Comparison of ENCODE assay signal across 2 worm cellular contexts in the genomic region with DNA sequence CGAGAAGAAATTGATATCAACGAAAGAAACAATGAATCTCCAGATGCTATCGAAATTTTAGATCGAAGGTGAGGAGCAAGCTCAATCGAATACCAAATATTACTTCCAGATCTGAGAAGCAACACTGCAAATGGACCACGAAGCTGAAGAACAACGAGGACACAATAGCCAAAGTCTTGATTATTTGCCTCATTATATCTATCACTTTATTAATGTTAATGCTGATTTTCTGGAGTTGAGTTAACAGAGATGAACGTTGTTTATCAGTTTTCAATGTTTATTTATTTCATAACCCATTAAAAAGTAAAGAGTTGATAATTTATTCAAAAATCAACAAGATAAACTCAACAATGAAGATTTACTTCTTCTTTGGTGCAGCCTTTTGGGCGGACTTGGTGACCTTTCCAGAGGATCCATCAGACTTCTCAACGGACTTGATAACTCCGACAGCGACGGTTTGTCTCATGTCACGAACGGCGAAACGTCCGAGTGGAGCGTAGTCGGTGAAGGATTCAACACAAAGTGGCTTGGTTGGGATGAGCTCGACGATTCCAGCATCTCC.
TF ChIP-seq lines count a peak whose summit lies in the region.

No protein-coding gene starts in this region.

TF ChIP-seq in whole organism, L4 larva, 104 proteins besides CTCF, POLR2A, EP300 and RAD21 (continued from another document):
- TF ChIP-seq ceh-32 (tag; optimal IDR thresholded peaks at IDR 0.05; lab: Kevin White, UChicago; ENCODE audit: poor library complexity) (no peak), spr-3 (GFP tag; optimal IDR thresholded peaks at IDR 0.05; lab: Kevin White, UChicago) (no peak), snpc-1.2 (GFP tag; IDR thresholded peaks at IDR 0.05; lab: Robert Waterston, UW) (peak; percentile 76), lin-15B (tag; optimal IDR thresholded peaks at IDR 0.05; lab: Kevin White, UChicago) (no peak), zip-2 (tag; optimal IDR thresholded peaks at IDR 0.05; lab: Kevin White, UChicago) (no peak), Y75B8A.6 (GFP tag; IDR thresholded peaks at IDR 0.05; lab: Robert Waterston, UW) (0 out of 2 replicates have a peak, but pooled peaks have one; percentile 24), nhr-42 (GFP tag; IDR thresholded peaks at IDR 0.05; lab: Robert Waterston, UW) (no peak), tag-97 (GFP tag; IDR thresholded peaks at IDR 0.05; lab: Robert Waterston, UW) (no peak), zip-11 (GFP tag; IDR thresholded peaks at IDR 0.05; lab: Robert Waterston, UW) (no peak), dve-1 (tag; optimal IDR thresholded peaks at IDR 0.05; lab: Kevin White, UChicago; ENCODE audit: insufficient read depth) (no peak), daf-16 (GFP tag; optimal IDR thresholded peaks at IDR 0.05; lab: Kevin White, UChicago) (no peak), daf-16 (tag; optimal IDR thresholded peaks at IDR 0.05; lab: Kevin White, UChicago) (peak; percentile 14), dpl-1 (GFP tag; optimal IDR thresholded peaks at IDR 0.05; lab: Kevin White, UChicago) (no peak), F44E2.7 (GFP tag; IDR thresholded peaks at IDR 0.05; lab: Robert Waterston, UW) (no peak), hmg-1.1 (GFP tag; IDR thresholded peaks at IDR 0.05; lab: Robert Waterston, UW) (no peak), pha-4 (GFP tag; IDR thresholded peaks at IDR 0.05; lab: Robert Waterston, UW) (peak; percentile 59; the same call in 1 of the 2 replicates), pha-4 (tag; optimal IDR thresholded peaks at IDR 0.05; lab: Kevin White, UChicago) (no peak), ceh-20 (GFP tag; IDR thresholded peaks at IDR 0.05; lab: Robert Waterston, UW) (no peak), lin-1 (GFP tag; IDR thresholded peaks at IDR 0.05; lab: Robert Waterston, UW) (peak; percentile 27; the same call in 1 of the 2 replicates), ctbp-1 (GFP tag; IDR thresholded peaks at IDR 0.05; lab: Robert Waterston, UW) (no peak), madf-5 (GFP tag; IDR thresholded peaks at IDR 0.05; lab: Robert Waterston, UW) (no peak; a peak in 1 of 4 replicates), zag-1 (tag; optimal IDR thresholded peaks at IDR 0.05; lab: Kevin White, UChicago) (no peak)

TF ChIP-seq in whole organism, young adult, 124 proteins besides CTCF, POLR2A, EP300 and RAD21 (continued from another document):
- no peak for TF ChIP-seq Y79H2A.3 (GFP tag; conservative IDR thresholded peaks at IDR 0.05; lab: Robert Waterston, UW)
- TF ChIP-seq F55B11.4 (tag; optimal IDR thresholded peaks at IDR 0.05; lab: Kevin White, UChicago; ENCODE audit: borderline replicate concordance, insufficient read depth), result no peak
- TF ChIP-seq Y53G8AR.9 (GFP tag; conservative IDR thresholded peaks at IDR 0.05; lab: Robert Waterston, UW), result peak; percentile 93
- TF ChIP-seq hlh-12 (tag; optimal IDR thresholded peaks at IDR 0.05; lab: Kevin White, UChicago), result no peak
- peak; percentile 3 for TF ChIP-seq ztf-22 (GFP tag; optimal IDR thresholded peaks at IDR 0.05; lab: Kevin White, UChicago)
- TF ChIP-seq F57A8.1 (GFP tag; optimal IDR thresholded peaks at IDR 0.05; lab: Kevin White, UChicago), result no peak
- TF ChIP-seq athp-1 (tag; optimal IDR thresholded peaks at IDR 0.05; lab: Kevin White, UChicago), result peak; percentile 58
- TF ChIP-seq pha-4 (tag; optimal IDR thresholded peaks at IDR 0.05; lab: Kevin White, UChicago), result no peak
- no peak for TF ChIP-seq K11D2.4 (GFP tag; IDR thresholded peaks at IDR 0.05; lab: Robert Waterston, UW)
- no peak for TF ChIP-seq nhr-120 (GFP tag; IDR thresholded peaks at IDR 0.05; lab: Robert Waterston, UW)
- TF ChIP-seq hsf-1 (GFP tag; IDR thresholded peaks at IDR 0.05; lab: Robert Waterston, UW), result peak; percentile 82
- TF ChIP-seq mes-4 (tag; optimal IDR thresholded peaks at IDR 0.05; lab: Kevin White, UChicago), result no peak
- no peak for TF ChIP-seq T07F8.4 (tag; optimal IDR thresholded peaks at IDR 0.05; lab: Kevin White, UChicago)
- TF ChIP-seq ceh-27 (GFP tag; optimal IDR thresholded peaks at IDR 0.05; lab: Kevin White, UChicago), result no peak
- TF ChIP-seq fkh-3 (tag; optimal IDR thresholded peaks at IDR 0.05; lab: Kevin White, UChicago), result no peak
- peak; percentile 80 for TF ChIP-seq lin-54 (GFP tag; optimal IDR thresholded peaks at IDR 0.05; lab: Kevin White, UChicago)
- TF ChIP-seq snpc-1.3 (tag; optimal IDR thresholded peaks at IDR 0.05; lab: Kevin White, UChicago; ENCODE audit: insufficient read depth), result peak; percentile 92
- peak; percentile 66 for TF ChIP-seq F33H1.4 (GFP tag; IDR thresholded peaks at IDR 0.05; lab: Robert Waterston, UW)
- TF ChIP-seq unc-62 (GFP tag; optimal IDR thresholded peaks at IDR 0.05; lab: Kevin White, UChicago), result no peak
- no peak for TF ChIP-seq cebp-1 (GFP tag; IDR thresholded peaks at IDR 0.05; lab: Robert Waterston, UW)
- peak; percentile 51 for TF ChIP-seq cebp-1 (tag; optimal IDR thresholded peaks at IDR 0.05; lab: Kevin White, UChicago)
- peak; percentile 32 for TF ChIP-seq ceh-79 (tag; optimal IDR thresholded peaks at IDR 0.05; lab: Kevin White, UChicago)
- peak; percentile 2 for TF ChIP-seq dpl-1 (GFP tag; optimal IDR thresholded peaks at IDR 0.05; lab: Kevin White, UChicago)
- peak; percentile 92 for TF ChIP-seq hrde-1 (tag; optimal IDR thresholded peaks at IDR 0.05; lab: Kevin White, UChicago; ENCODE audit: borderline replicate concordance)
- no peak for TF ChIP-seq attf-3 (GFP tag; conservative IDR thresholded peaks at IDR 0.05; lab: Robert Waterston, UW)
- peak; percentile 81; the same call in 1 of the 2 replicates for TF ChIP-seq lin-26 (GFP tag; IDR thresholded peaks at IDR 0.05; lab: Robert Waterston, UW)
- TF ChIP-seq hlh-26 (GFP tag; conservative IDR thresholded peaks at IDR 0.05; lab: Robert Waterston, UW), result no peak
- no peak for TF ChIP-seq aptf-2 (GFP tag; conservative IDR thresholded peaks at IDR 0.05; lab: Robert Waterston, UW)
- peak; percentile 43; the same call in 1 of the 2 replicates for TF ChIP-seq mcd-1 (GFP tag; IDR thresholded peaks at IDR 0.05; lab: Robert Waterston, UW)
- no peak for TF ChIP-seq F37B4.10 (GFP tag; IDR thresholded peaks at IDR 0.05; lab: Robert Waterston, UW)
- TF ChIP-seq F52B5.7 (tag; optimal IDR thresholded peaks at IDR 0.05; lab: Kevin White, UChicago), result peak; percentile 14
- peak; percentile 31 for TF ChIP-seq efl-1 (GFP tag; optimal IDR thresholded peaks at IDR 0.05; lab: Kevin White, UChicago)
